Worm (Caenorhabditis elegans) whole organism, L1 larva: ENCODE results near the gene rom-1.

Experiments
- ama-1 ChIP-seq: fragments of 150-350 bp; optimal IDR thresholded peaks from 2 replicates; lab custom pipeline; 2014
- blmp-1 ChIP-seq: fragments of 150-350 bp; optimal IDR thresholded peaks from 2 replicates; lab custom pipeline; 2014; ENCODE audit warnings: missing biosample characterization, missing genetic modification characterization
- lir-3 ChIP-seq: sonication (generic microtip); optimal IDR thresholded peaks from 2 replicates; lab custom pipeline; 2016; ENCODE audit warnings: mild to moderate bottlenecking, missing genetic modification characterization, moderate library complexity, missing compliant biosample characterization; ENCODE audit not compliant: poor library complexity
- nhr-12 ChIP-seq: sonication (generic microtip); optimal IDR thresholded peaks from 2 replicates; lab custom pipeline; 2017; ENCODE audit warnings: missing biosample characterization, missing genetic modification characterization
- sptf-1 ChIP-seq: fragments of 150-350 bp; optimal IDR thresholded peaks from 2 replicates; lab custom pipeline; 2014; ENCODE audit warnings: missing biosample characterization, missing genetic modification characterization
- zag-1 ChIP-seq: fragments of 150-350 bp; optimal IDR thresholded peaks from 2 replicates; lab custom pipeline; 2014; ENCODE audit warnings: missing biosample characterization, missing genetic modification characterization

DNA sequence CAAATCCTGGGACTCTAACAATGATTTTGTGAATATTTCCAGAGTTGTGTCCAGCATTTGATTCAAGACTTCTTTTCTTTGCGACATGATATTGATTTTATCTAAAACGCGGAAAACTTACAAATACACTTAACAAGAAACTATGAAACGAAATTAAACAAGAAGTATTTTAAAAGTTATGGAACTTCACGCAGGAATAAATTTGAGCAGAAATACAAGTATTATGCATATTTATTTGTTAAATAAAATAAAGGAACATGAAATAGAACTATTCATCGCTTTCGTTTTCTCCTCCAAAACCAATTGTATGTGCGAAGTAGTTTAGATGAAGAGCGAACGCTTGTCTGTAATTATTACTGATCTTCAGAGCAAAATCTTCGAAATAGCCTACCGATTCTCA, 3.2 kb upstream of the rom-1 start, which contains the start of gene kbp-2:
- TF ChIP-seq nhr-12 (no peak), ama-1 (lab: Kevin White, UChicago) (no peak), blmp-1 (tag; lab: Kevin White, UChicago) (no peak), lir-3 (tag; lab: Kevin White, UChicago) (no peak), zag-1 (no peak), sptf-1 (tag; lab: Kevin White, UChicago) (no peak)
